Worm (Caenorhabditis elegans): Measurements from ENCODE around the gene coq-8.

- TF ChIP-seq tbx-37 (GFP tag; conservative IDR thresholded peaks at IDR 0.05) (no peak), ama-1 (optimal IDR thresholded peaks at IDR 0.05) (no peak), pes-1 (GFP tag; IDR thresholded peaks at IDR 0.05) (no peak), ets-7 (tag; optimal IDR thresholded peaks at IDR 0.05) (no peak), scrt-1 (GFP tag; IDR thresholded peaks at IDR 0.05) (no peak), hmbx-1 (tag; optimal IDR thresholded peaks at IDR 0.05) (no peak), tbx-11 (GFP tag; IDR thresholded peaks at IDR 0.05) (no peak), B0310.2 (tag; optimal IDR thresholded peaks at IDR 0.05) (no peak), tra-4 (tag; optimal IDR thresholded peaks at IDR 0.05) (no peak), sea-1 (GFP tag; conservative IDR thresholded peaks at IDR 0.05) (no peak), aly-1 (tag; optimal IDR thresholded peaks at IDR 0.05) (no peak), hnd-1 (tag; optimal IDR thresholded peaks at IDR 0.05) (no peak), ceh-13 (GFP tag; optimal IDR thresholded peaks at IDR 0.05) (no peak), flt-1 (GFP tag; IDR thresholded peaks at IDR 0.05) (no peak)
Observed at ce11 chrIII:4890997-4891396, 27.8 kb downstream of the coq-8 start, which contains the start of gene F26F4.5.

Data from whole organism, early embryonic.